Fruit fly (Drosophila melanogaster) whole organism, prepupa: Measurements from ENCODE around the gene sea.

Source experiments
- Blimp-1 ChIP-seq: fragments of 200-800 bp; sonication (Bioruptor generic); optimal IDR thresholded peaks from 3 replicates; lab custom pipeline; 2017; ENCODE audit warnings: missing biosample characterization, missing genetic modification characterization, mild to moderate bottlenecking, moderate library complexity, missing genetic modification reagents
- CG3919 ChIP-seq: fragments of 200-800 bp; sonication (Bioruptor generic); optimal IDR thresholded peaks from 3 replicates; lab custom pipeline; 2016; ENCODE audit warnings: missing biosample characterization, missing genetic modification characterization
- acj6 ChIP-seq: fragments of 200-800 bp; sonication (Bioruptor generic); optimal IDR thresholded peaks from 3 replicates; lab custom pipeline; 2016; ENCODE audit warnings: missing biosample characterization, missing genetic modification characterization
- dsx ChIP-seq: fragments of 200-800 bp; optimal IDR thresholded peaks from 3 replicates; lab custom pipeline; 2019; ENCODE audit warnings: missing biosample characterization, mild to moderate bottlenecking, missing genetic modification characterization, moderate library complexity; ENCODE audit not compliant: poor library complexity, severe bottlenecking
- pdm3 ChIP-seq: fragments of 200-800 bp; sonication (Bioruptor generic); optimal IDR thresholded peaks from 3 replicates; lab custom pipeline; 2016; ENCODE audit warnings: missing biosample characterization, missing genetic modification characterization
- ss ChIP-seq, 2 experiments: fragments of 200-800 bp; sonication (Bioruptor generic); optimal IDR thresholded peaks; 2 replicates in 1 of 2; 3 replicates in 1 of 2; lab custom pipeline; 2017 to 2018; ENCODE audit warnings: mild to moderate bottlenecking in 2 of 2, missing biosample characterization in 2 of 2, missing genetic modification characterization in 2 of 2, moderate library complexity in 1 of 2

dm6 chr3R:11531893-11532292, 35.0 kb downstream of the sea start:
- TF ChIP-seq CG3919 (no peak), dsx (GFP tag; lab: Kevin White, UChicago) (no peak), ss (GFP tag; optimal IDR thresholded peaks at IDR 0.05; lab: Kevin White, UChicago) (no peak), Blimp-1 (no peak), acj6 (GFP tag; lab: Kevin White, UChicago) (no peak), pdm3 (GFP tag; lab: Kevin White, UChicago) (no peak)
